Fruit fly (Drosophila melanogaster): ENCODE data around the gene Hers.
A peak's percentile ranks its signal among the peaks of the same experiment; 100 is the strongest.

The Hers gene

DNA sequence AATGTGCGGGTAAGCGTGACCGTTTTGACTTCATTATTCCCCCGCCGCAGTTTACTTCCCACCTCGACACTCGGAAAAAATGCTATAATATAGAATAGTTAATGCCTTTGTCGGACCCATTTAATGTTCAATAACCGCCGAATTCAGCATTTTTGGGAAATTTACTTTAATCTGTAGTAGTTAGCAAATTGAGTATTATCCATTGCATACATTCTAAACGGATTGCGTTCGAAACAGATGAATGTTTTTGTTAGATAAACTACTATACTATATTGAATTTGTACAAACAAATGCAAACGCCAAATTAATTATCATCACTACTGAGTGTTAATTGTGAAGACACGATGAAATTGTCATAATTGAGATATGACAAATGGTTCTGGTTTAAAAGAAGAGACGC, 18.3 kb downstream of the Hers start:
- TF ChIP-seq foxo (GFP tag; optimal IDR thresholded peaks at IDR 0.05): peak in 1 of 2 experiments; percentile 15
- no peak for TF ChIP-seq CrebA (GFP tag; optimal IDR thresholded peaks at IDR 0.05; ENCODE audit: borderline replicate concordance)

DNA sequence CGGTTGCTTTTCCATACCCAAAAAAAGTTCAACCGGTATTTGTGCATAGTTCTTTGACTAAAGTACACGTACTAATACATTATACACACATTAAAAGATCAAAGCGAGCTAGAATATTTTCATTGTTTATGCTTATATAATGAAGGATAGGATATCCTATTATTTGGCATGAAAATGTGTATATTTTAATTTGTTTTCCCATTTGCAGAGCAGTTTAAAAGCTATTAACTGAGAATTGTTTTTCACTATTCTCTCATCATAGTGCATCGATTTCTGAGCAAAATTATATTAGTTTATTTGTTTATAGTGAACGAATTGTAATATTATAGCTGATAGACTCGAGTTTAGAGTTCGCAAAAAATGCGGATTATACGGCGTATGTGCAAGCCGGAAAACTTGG, 20.6 kb downstream of the Hers start:
- TF ChIP-seq h (GFP tag; optimal IDR thresholded peaks at IDR 0.05): no peak
- TF ChIP-seq woc (GFP tag; optimal IDR thresholded peaks at IDR 0.05): no peak
- TF ChIP-seq Sp1 (GFP tag; optimal IDR thresholded peaks at IDR 0.05): no peak
- TF ChIP-seq Hnf4 (GFP tag; optimal IDR thresholded peaks at IDR 0.05): no peak
- TF ChIP-seq CG9705 (GFP tag; optimal IDR thresholded peaks at IDR 0.05): no peak
- no peak for TF ChIP-seq foxo (GFP tag; optimal IDR thresholded peaks at IDR 0.05)
- TF ChIP-seq tai (GFP tag; optimal IDR thresholded peaks at IDR 0.05): no peak
- no peak for TF ChIP-seq Abd-B (GFP tag; optimal IDR thresholded peaks at IDR 0.05)

DNA sequence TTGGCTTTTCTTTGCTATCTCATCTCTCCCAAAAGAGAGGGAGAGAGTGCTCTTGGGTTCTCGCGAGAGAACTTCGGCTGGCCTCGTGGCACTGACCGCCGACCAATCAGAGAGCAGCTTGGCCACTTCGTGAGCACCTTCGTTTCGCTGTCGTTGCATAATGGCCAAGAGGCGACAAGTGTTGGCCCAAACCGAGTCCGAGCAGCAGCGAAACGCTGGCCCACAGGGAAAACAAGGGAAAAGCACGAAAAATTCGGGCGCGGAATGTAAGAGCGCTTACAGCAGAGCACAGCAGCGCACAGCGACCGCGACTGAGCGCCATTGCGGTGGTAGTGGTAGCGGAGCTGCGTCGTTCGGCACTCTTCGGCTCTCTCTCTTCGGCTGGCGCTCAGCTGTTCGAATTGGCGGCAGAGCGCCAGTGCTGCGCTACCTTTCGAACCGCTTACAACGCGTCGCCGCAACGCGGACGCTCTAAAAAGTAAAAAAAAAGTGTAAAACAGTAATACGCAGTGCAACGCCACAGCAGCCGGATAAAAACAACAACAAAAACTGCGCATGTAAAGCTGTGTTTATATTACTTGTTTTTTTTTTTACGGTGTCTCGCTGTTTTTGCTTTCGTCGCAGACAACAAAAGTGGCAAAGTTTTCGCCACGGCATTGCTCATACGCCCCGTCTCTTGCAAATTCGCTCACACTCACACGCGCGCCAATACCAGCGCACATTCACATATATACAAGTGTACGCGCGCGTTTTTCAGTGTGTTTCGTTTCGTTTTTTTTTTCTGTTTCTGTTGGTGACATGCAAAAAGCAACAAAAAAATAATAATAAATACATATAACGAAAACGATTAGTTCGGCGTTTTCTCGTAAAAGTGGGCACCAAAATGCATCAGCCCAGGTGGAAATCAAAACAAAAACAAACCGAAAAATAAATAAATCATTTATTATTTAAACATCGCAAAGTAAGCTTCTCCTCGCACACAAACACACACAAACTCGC, 21.3 kb downstream of the Hers start:
- TF ChIP-seq GATAd (GFP tag; optimal IDR thresholded peaks at IDR 0.05) (no peak), Sp1 (GFP tag; optimal IDR thresholded peaks at IDR 0.05) (peak; percentile 50), br (GFP tag; optimal IDR thresholded peaks at IDR 0.05) (peak; percentile 14), Dif (GFP tag; optimal IDR thresholded peaks at IDR 0.05; ENCODE audit: partially characterized antibody) (peak; percentile 74), Dfd (GFP tag; optimal IDR thresholded peaks at IDR 0.05) (no peak), Rel (GFP tag; optimal IDR thresholded peaks at IDR 0.05) (peak; percentile 77), Rel (tag; optimal IDR thresholded peaks at IDR 0.05) (peak; percentile 4), Abd-B (GFP tag; optimal IDR thresholded peaks at IDR 0.05) (no peak), h (GFP tag; optimal IDR thresholded peaks at IDR 0.05) (peak; percentile 46), Jra (GFP tag; optimal IDR thresholded peaks at IDR 0.05) (peak; percentile 26), rgr (GFP tag; optimal IDR thresholded peaks at IDR 0.05) (peak; percentile 57), fru (GFP tag; optimal IDR thresholded peaks at IDR 0.05) (peak; percentile 63), usp (GFP tag; optimal IDR thresholded peaks at IDR 0.05) (no peak), Hnf4 (GFP tag; optimal IDR thresholded peaks at IDR 0.05) (peak; percentile 20), foxo (GFP tag; optimal IDR thresholded peaks at IDR 0.05) (peak in 1 of 2 experiments; percentile 33), jim (GFP tag; optimal IDR thresholded peaks at IDR 0.05) (peak; percentile 73), CrebA (GFP tag; optimal IDR thresholded peaks at IDR 0.05; ENCODE audit: borderline replicate concordance) (peak; percentile 37), psq (GFP tag; optimal IDR thresholded peaks at IDR 0.05) (peak; percentile 36), sv (GFP tag; optimal IDR thresholded peaks at IDR 0.05) (no peak), dsf (GFP tag; optimal IDR thresholded peaks at IDR 0.05; ENCODE audit: borderline replicate concordance) (no peak), brk (GFP tag; optimal IDR thresholded peaks at IDR 0.05) (peak; percentile 29), dl (GFP tag; optimal IDR thresholded peaks at IDR 0.05; ENCODE audit: insufficient read depth in 1 of 2, partially characterized antibody in 2 of 2) (peak in 1 of 2 experiments; percentile 68)

DNA sequence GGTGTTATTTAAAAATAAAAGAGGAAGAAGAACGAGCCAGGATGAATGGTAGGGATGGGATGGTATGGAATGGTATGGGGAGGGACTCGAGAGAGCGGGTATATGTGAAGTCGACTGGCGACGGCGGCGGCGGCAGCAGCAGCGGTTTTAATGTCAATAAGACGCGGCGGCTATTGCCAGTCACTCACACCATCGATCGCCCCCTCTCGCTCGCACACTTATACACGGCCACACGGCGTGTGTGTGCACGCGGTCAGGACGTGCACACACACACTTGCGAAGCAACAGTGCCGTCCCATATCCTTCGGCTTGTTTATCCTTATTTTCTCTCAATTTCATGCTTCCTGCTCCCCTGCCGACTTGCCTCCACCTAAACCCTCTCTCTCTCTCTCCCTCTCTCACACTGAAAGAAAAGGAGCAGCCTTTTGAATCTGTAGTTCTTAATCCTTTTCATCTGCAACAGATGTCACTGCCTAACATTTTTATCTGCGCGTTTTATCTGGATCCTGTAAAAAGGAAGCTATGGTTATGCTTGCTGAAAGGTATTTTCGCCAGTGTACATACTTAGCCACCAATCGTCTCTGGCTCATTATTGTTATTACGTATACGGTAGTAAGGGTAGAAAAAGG, 23.3 kb downstream of the Hers start:
- TF ChIP-seq Hr83 (GFP tag; optimal IDR thresholded peaks at IDR 0.05; ENCODE audit: poor library complexity, severe bottlenecking) (peak; percentile 20), Dif (GFP tag; optimal IDR thresholded peaks at IDR 0.05; ENCODE audit: partially characterized antibody) (no peak), Abd-B (GFP tag; optimal IDR thresholded peaks at IDR 0.05) (no peak), Myc (optimal IDR thresholded peaks at IDR 0.05) (no peak), usp (GFP tag; optimal IDR thresholded peaks at IDR 0.05) (no peak), pan (optimal IDR thresholded peaks at IDR 0.05) (no peak), h (GFP tag; optimal IDR thresholded peaks at IDR 0.05) (peak; percentile 80), HLH106 (tag; optimal IDR thresholded peaks at IDR 0.05) (peak; percentile 79), tai (GFP tag; optimal IDR thresholded peaks at IDR 0.05) (no peak), Mio (GFP tag; optimal IDR thresholded peaks at IDR 0.05) (no peak), Vsx2 (GFP tag; optimal IDR thresholded peaks at IDR 0.05; ENCODE audit: partially characterized antibody) (no peak), Rel (GFP tag; optimal IDR thresholded peaks at IDR 0.05) (no peak), Rel (tag; optimal IDR thresholded peaks at IDR 0.05) (peak; percentile 16), Dfd (GFP tag; optimal IDR thresholded peaks at IDR 0.05) (no peak), brk (GFP tag; optimal IDR thresholded peaks at IDR 0.05) (peak; percentile 18), ey (GFP tag; optimal IDR thresholded peaks at IDR 0.05) (peak; percentile 85), N (GFP tag; optimal IDR thresholded peaks at IDR 0.05) (no peak), Sp1 (GFP tag; optimal IDR thresholded peaks at IDR 0.05) (peak; percentile 73), CG32264 (GFP tag; optimal IDR thresholded peaks at IDR 0.05) (no peak), jim (GFP tag; optimal IDR thresholded peaks at IDR 0.05) (no peak), Jra (GFP tag; optimal IDR thresholded peaks at IDR 0.05) (peak; percentile 68), woc (GFP tag; optimal IDR thresholded peaks at IDR 0.05) (peak; percentile 52), lola (GFP tag; optimal IDR thresholded peaks at IDR 0.05) (no peak), dl (GFP tag; optimal IDR thresholded peaks at IDR 0.05; ENCODE audit: insufficient read depth in 1 of 2, partially characterized antibody in 2 of 2) (no peak), Hr78 (GFP tag; optimal IDR thresholded peaks at IDR 0.05) (no peak), sage (GFP tag; optimal IDR thresholded peaks at IDR 0.05) (peak; percentile 14), foxo (GFP tag; optimal IDR thresholded peaks at IDR 0.05) (peak in 1 of 2 experiments; percentile 87), psq (GFP tag; optimal IDR thresholded peaks at IDR 0.05) (peak; percentile 63), sv (GFP tag; optimal IDR thresholded peaks at IDR 0.05) (peak; percentile 58), Hnf4 (GFP tag; optimal IDR thresholded peaks at IDR 0.05) (peak; percentile 73), rgr (GFP tag; optimal IDR thresholded peaks at IDR 0.05) (peak; percentile 82), GATAd (GFP tag; optimal IDR thresholded peaks at IDR 0.05) (no peak), br (GFP tag; optimal IDR thresholded peaks at IDR 0.05) (peak; percentile 76), fru (GFP tag; optimal IDR thresholded peaks at IDR 0.05) (peak; percentile 86)
